Fruit fly (Drosophila melanogaster) S2 (cell line): ENCODE data around the gene TrpA1.

Experiments used
- CG8478 ChIP-seq: fragments of >200 bp; optimal IDR thresholded peaks from 2 replicates; lab custom pipeline; 2018
- CTCF ChIP-seq, 2 experiments: fragments of >200 bp; optimal IDR thresholded peaks; 2 replicates each; lab custom pipeline; 2018

The TrpA1 gene

dm6 chr3L:8905100-8905499, at the start of gene TrpA1:
Gene TrpA1, minus strand, starts transcription at chr3L:8905200.
- TF ChIP-seq CTCF (optimal IDR thresholded peaks at IDR 0.05; lab: Kevin White, UChicago): no peak
- no peak for TF ChIP-seq CG8478 (lab: Kevin White, UChicago)

- TF ChIP-seq CG8478 (lab: Kevin White, UChicago): no peak
- TF ChIP-seq CTCF (optimal IDR thresholded peaks at IDR 0.05; lab: Kevin White, UChicago): no peak
Observed at dm6 chr3L:8954648-8955033, 49.6 kb upstream of the TrpA1 start, which contains the start of gene GNBP3. Gene GNBP3, plus strand, starts transcription at chr3L:8955021.

- no peak for TF ChIP-seq CTCF (optimal IDR thresholded peaks at IDR 0.05; lab: Kevin White, UChicago)
- no peak for TF ChIP-seq CG8478 (lab: Kevin White, UChicago)
Observed at dm6 chr3L:8953962-8954647, 49.1 kb upstream of the TrpA1 start, which contains the start of the genes CG43783 and orb2. Gene CG43783, minus strand, starts transcription at chr3L:8954272. Gene orb2, minus strand, starts transcription at chr3L:8954463.

dm6 chr3L:8953199-8953956, 48.4 kb upstream of the TrpA1 start:
- TF ChIP-seq CTCF (optimal IDR thresholded peaks at IDR 0.05; lab: Kevin White, UChicago) (no peak), CG8478 (lab: Kevin White, UChicago) (no peak)

- TF ChIP-seq CG8478 (lab: Kevin White, UChicago): no peak
- no peak for TF ChIP-seq CTCF (optimal IDR thresholded peaks at IDR 0.05; lab: Kevin White, UChicago)
Observed at dm6 chr3L:8952549-8953198, 47.7 kb upstream of the TrpA1 start.

dm6 chr3L:8951507-8951906, 46.5 kb upstream of the TrpA1 start:
- TF ChIP-seq CG8478 (lab: Kevin White, UChicago): no peak
- no peak for TF ChIP-seq CTCF (optimal IDR thresholded peaks at IDR 0.05; lab: Kevin White, UChicago)

- TF ChIP-seq CTCF (optimal IDR thresholded peaks at IDR 0.05; lab: Kevin White, UChicago): no peak
- no peak for TF ChIP-seq CG8478 (lab: Kevin White, UChicago)
Observed at dm6 chr3L:8950955-8951354, 46.0 kb upstream of the TrpA1 start.

dm6 chr3L:8949823-8950222, 44.8 kb upstream of the TrpA1 start:
- TF ChIP-seq CG8478 (lab: Kevin White, UChicago) (no peak), CTCF (optimal IDR thresholded peaks at IDR 0.05; lab: Kevin White, UChicago) (no peak)

- TF ChIP-seq CG8478 (lab: Kevin White, UChicago) (no peak), CTCF (optimal IDR thresholded peaks at IDR 0.05; lab: Kevin White, UChicago) (no peak)
Observed at dm6 chr3L:8947848-8948494, 43.0 kb upstream of the TrpA1 start.

- TF ChIP-seq CG8478 (lab: Kevin White, UChicago) (no peak), CTCF (optimal IDR thresholded peaks at IDR 0.05; lab: Kevin White, UChicago) (no peak)
Observed at dm6 chr3L:8939654-8940053, 34.7 kb upstream of the TrpA1 start.

- TF ChIP-seq CTCF (optimal IDR thresholded peaks at IDR 0.05; lab: Kevin White, UChicago) (no peak), CG8478 (lab: Kevin White, UChicago) (no peak)
Observed at dm6 chr3L:8931916-8932315, 26.9 kb upstream of the TrpA1 start.

dm6 chr3L:8929527-8929926, 24.5 kb upstream of the TrpA1 start:
- TF ChIP-seq CTCF (optimal IDR thresholded peaks at IDR 0.05; lab: Kevin White, UChicago) (no peak), CG8478 (lab: Kevin White, UChicago) (no peak)

dm6 chr3L:8925679-8926078, 20.7 kb upstream of the TrpA1 start:
- no peak for TF ChIP-seq CTCF (optimal IDR thresholded peaks at IDR 0.05; lab: Kevin White, UChicago)
- no peak for TF ChIP-seq CG8478 (lab: Kevin White, UChicago)

dm6 chr3L:8924999-8925398, 20.0 kb upstream of the TrpA1 start:
- TF ChIP-seq CTCF (optimal IDR thresholded peaks at IDR 0.05; lab: Kevin White, UChicago) (no peak), CG8478 (lab: Kevin White, UChicago) (no peak)
